Worm (Caenorhabditis elegans) whole organism, late embryonic: ENCODE data around the gene T23D5.8.

Experiments used
- C08G9.2 ChIP-seq: sonication (generic microtip); optimal IDR thresholded peaks from 2 replicates; lab custom pipeline; 2016; ENCODE audit warnings: mild to moderate bottlenecking, missing genetic modification characterization, moderate library complexity, missing compliant biosample characterization
- C38D4.7 ChIP-seq: fragments of 200-800 bp; sonication (Bioruptor generic); optimal IDR thresholded peaks from 2 replicates; lab custom pipeline; 2018; ENCODE audit warnings: mild to moderate bottlenecking, missing genetic modification characterization, moderate library complexity, missing compliant biosample characterization
- F13H6.1 ChIP-seq: sonication (generic microtip); optimal IDR thresholded peaks from 2 replicates; lab custom pipeline; 2016; ENCODE audit warnings: missing genetic modification characterization, missing compliant biosample characterization
- T23F11.4 ChIP-seq: fragments of 200-800 bp; sonication (Bioruptor generic); optimal IDR thresholded peaks from 2 replicates; lab custom pipeline; 2018; ENCODE audit warnings: mild to moderate bottlenecking, missing genetic modification characterization, missing compliant biosample characterization
- Y22D7AL.16 ChIP-seq: sonication (generic microtip); optimal IDR thresholded peaks from 2 replicates; lab custom pipeline; 2016; ENCODE audit warnings: missing genetic modification characterization, missing compliant biosample characterization
- ceh-14 ChIP-seq: sonication (generic microtip); optimal IDR thresholded peaks from 2 replicates; lab custom pipeline; 2016; ENCODE audit warnings: missing genotype, missing genetic modification characterization, missing compliant biosample characterization
- ceh-18 ChIP-seq: sonication (generic microtip); optimal IDR thresholded peaks from 2 replicates; lab custom pipeline; 2016; ENCODE audit warnings: missing genetic modification characterization, missing compliant biosample characterization
- ceh-24 ChIP-seq: sonication (generic microtip); optimal IDR thresholded peaks from 2 replicates; lab custom pipeline; 2016; ENCODE audit warnings: mild to moderate bottlenecking, missing genetic modification characterization, missing compliant biosample characterization
- ceh-30 ChIP-seq: fragments of 150-350 bp; optimal IDR thresholded peaks from 2 replicates; lab custom pipeline; 2014; ENCODE audit warnings: missing biosample characterization, missing genetic modification characterization
- ceh-34 ChIP-seq: sonication (generic microtip); optimal IDR thresholded peaks from 2 replicates; lab custom pipeline; 2016; ENCODE audit warnings: mild to moderate bottlenecking, missing genetic modification characterization, missing compliant biosample characterization
- ceh-48 ChIP-seq: sonication (generic microtip); optimal IDR thresholded peaks from 2 replicates; lab custom pipeline; 2016; ENCODE audit warnings: missing genetic modification characterization, inconsistent platforms, missing compliant biosample characterization
- ceh-6 ChIP-seq: fragments of 200-800 bp; sonication (Bioruptor generic); optimal IDR thresholded peaks from 2 replicates; lab custom pipeline; 2018; ENCODE audit warnings: mild to moderate bottlenecking, missing genetic modification characterization, missing compliant biosample characterization
- ceh-9 ChIP-seq: sonication (generic microtip); optimal IDR thresholded peaks from 2 replicates; lab custom pipeline; 2016; ENCODE audit warnings: mild to moderate bottlenecking, missing genetic modification characterization, inconsistent platforms, missing compliant biosample characterization
- che-1 ChIP-seq: sonication (generic microtip); optimal IDR thresholded peaks from 2 replicates; lab custom pipeline; 2016; ENCODE audit warnings: mild to moderate bottlenecking, missing genetic modification characterization, missing compliant biosample characterization
- dmd-4 ChIP-seq: sonication (generic microtip); optimal IDR thresholded peaks from 2 replicates; lab custom pipeline; 2016; ENCODE audit warnings: borderline replicate concordance, missing genetic modification characterization, missing compliant biosample characterization
- fax-1 ChIP-seq: sonication (generic microtip); optimal IDR thresholded peaks from 2 replicates; lab custom pipeline; 2016; ENCODE audit warnings: missing genotype, missing genetic modification characterization, missing compliant biosample characterization
- gmeb-2 ChIP-seq: sonication (generic microtip); optimal IDR thresholded peaks from 2 replicates; lab custom pipeline; 2016; ENCODE audit warnings: missing genetic modification characterization, inconsistent platforms, missing compliant biosample characterization
- hlh-13 ChIP-seq: fragments of 200-800 bp; sonication (Bioruptor generic); optimal IDR thresholded peaks from 2 replicates; lab custom pipeline; 2018; ENCODE audit warnings: mild to moderate bottlenecking, missing genetic modification characterization, missing compliant biosample characterization
- hlh-15 ChIP-seq: sonication (generic microtip); optimal IDR thresholded peaks from 2 replicates; lab custom pipeline; 2016; ENCODE audit warnings: missing genetic modification characterization, missing compliant biosample characterization
- hlh-6 ChIP-seq: sonication (generic microtip); optimal IDR thresholded peaks from 2 replicates; lab custom pipeline; 2016; ENCODE audit warnings: missing genotype, missing genetic modification characterization, missing compliant biosample characterization
- hlh-8 ChIP-seq: sonication (generic microtip); optimal IDR thresholded peaks from 2 replicates; lab custom pipeline; 2016; ENCODE audit warnings: missing genotype, missing genetic modification characterization, missing compliant biosample characterization
- madf-2 ChIP-seq: sonication (generic microtip); optimal IDR thresholded peaks from 2 replicates; lab custom pipeline; 2017; ENCODE audit warnings: missing genetic modification characterization, missing compliant biosample characterization
- mec-3 ChIP-seq: sonication (generic microtip); optimal IDR thresholded peaks from 2 replicates; lab custom pipeline; 2016; ENCODE audit warnings: borderline replicate concordance, missing genetic modification characterization, missing compliant biosample characterization
- nfya-1 ChIP-seq: sonication (generic microtip); optimal IDR thresholded peaks from 2 replicates; lab custom pipeline; 2017; ENCODE audit warnings: missing genetic modification characterization, mild to moderate bottlenecking, missing compliant biosample characterization, antibody characterized with exemption, moderate library complexity
- nhr-11 ChIP-seq: fragments of 150-350 bp; optimal IDR thresholded peaks from 2 replicates; lab custom pipeline; 2014; ENCODE audit warnings: missing biosample characterization, missing genetic modification characterization
- nhr-232 ChIP-seq: sonication (generic microtip); optimal IDR thresholded peaks from 2 replicates; lab custom pipeline; 2016; ENCODE audit warnings: missing genetic modification characterization, missing compliant biosample characterization
- npax-4 ChIP-seq: sonication (generic microtip); optimal IDR thresholded peaks from 2 replicates; lab custom pipeline; 2016; ENCODE audit warnings: missing genetic modification characterization, missing compliant biosample characterization
- odd-2 ChIP-seq: sonication (generic microtip); optimal IDR thresholded peaks from 2 replicates; lab custom pipeline; 2017; ENCODE audit warnings: antibody characterized with exemption, mild to moderate bottlenecking, missing genetic modification characterization, missing compliant biosample characterization
- pag-3 ChIP-seq: sonication (generic microtip); optimal IDR thresholded peaks from 2 replicates; lab custom pipeline; 2016; ENCODE audit warnings: missing compliant biosample characterization, missing genetic modification characterization, borderline replicate concordance
- pat-9 ChIP-seq: fragments of 200-800 bp; sonication (Bioruptor generic); optimal IDR thresholded peaks from 2 replicates; lab custom pipeline; 2018; ENCODE audit warnings: mild to moderate bottlenecking, missing genetic modification characterization, moderate library complexity, missing compliant biosample characterization
- pha-2 ChIP-seq: sonication (generic microtip); optimal IDR thresholded peaks from 2 replicates; lab custom pipeline; 2017; ENCODE audit warnings: mild to moderate bottlenecking, missing genetic modification characterization, missing compliant biosample characterization
- pha-4 ChIP-seq: fragments of 150-350 bp; optimal IDR thresholded peaks from 2 replicates; lab custom pipeline; 2018; ENCODE audit warnings: missing biosample characterization, missing genetic modification reagents, missing genetic modification characterization
- ref-2 ChIP-seq: sonication (generic microtip); optimal IDR thresholded peaks from 2 replicates; lab custom pipeline; 2016; ENCODE audit warnings: missing genetic modification characterization, missing compliant biosample characterization
- sdc-2 ChIP-seq: sonication (generic microtip); optimal IDR thresholded peaks from 2 replicates; lab custom pipeline; 2016; ENCODE audit warnings: missing genotype, missing genetic modification characterization, missing compliant biosample characterization
- sox-4 ChIP-seq: sonication (generic microtip); optimal IDR thresholded peaks from 2 replicates; lab custom pipeline; 2017; ENCODE audit warnings: mild to moderate bottlenecking, missing genetic modification characterization, inconsistent platforms, missing compliant biosample characterization
- tbx-2 ChIP-seq: sonication (generic microtip); optimal IDR thresholded peaks from 2 replicates; lab custom pipeline; 2016; ENCODE audit warnings: missing genetic modification characterization, missing compliant biosample characterization
- unc-55 ChIP-seq: sonication (generic microtip); optimal IDR thresholded peaks from 2 replicates; lab custom pipeline; 2017; ENCODE audit warnings: missing biosample characterization, missing genetic modification reagents, missing genetic modification characterization
- unc-86 ChIP-seq: sonication (generic microtip); optimal IDR thresholded peaks from 2 replicates; lab custom pipeline; 2016; ENCODE audit warnings: missing genetic modification characterization, missing compliant biosample characterization
- zip-5 ChIP-seq: sonication (generic microtip); optimal IDR thresholded peaks from 2 replicates; lab custom pipeline; 2016; ENCODE audit warnings: missing genetic modification characterization, missing compliant biosample characterization

T23D5.8 gene

ce11 chrV:15716679-15717078 lies 31.6 kb downstream of the T23D5.8 start, which contains the start of gene Y6E2A.4:
Gene Y6E2A.4 (minus strand): TSS chrV:15716779.
- no peak for TF ChIP-seq sox-4 (tag; lab: Kevin White, UChicago)
- TF ChIP-seq ceh-6 (GFP tag; lab: Kevin White, UChicago), result no peak
- TF ChIP-seq ceh-14 (tag; lab: Kevin White, UChicago), result no peak
- TF ChIP-seq ceh-9 (tag; lab: Kevin White, UChicago), result no peak
- no peak for TF ChIP-seq odd-2 (tag; lab: Kevin White, UChicago)
- no peak for TF ChIP-seq C38D4.7 (GFP tag; lab: Kevin White, UChicago)
- TF ChIP-seq ceh-30 (tag; lab: Kevin White, UChicago), result no peak
- TF ChIP-seq che-1, result no peak
- TF ChIP-seq fax-1 (tag; lab: Kevin White, UChicago), result no peak
- TF ChIP-seq pha-4, result no peak
- TF ChIP-seq T23F11.4 (GFP tag; lab: Kevin White, UChicago), result no peak
- TF ChIP-seq, all 69 proteins: peak for 0

DNA sequence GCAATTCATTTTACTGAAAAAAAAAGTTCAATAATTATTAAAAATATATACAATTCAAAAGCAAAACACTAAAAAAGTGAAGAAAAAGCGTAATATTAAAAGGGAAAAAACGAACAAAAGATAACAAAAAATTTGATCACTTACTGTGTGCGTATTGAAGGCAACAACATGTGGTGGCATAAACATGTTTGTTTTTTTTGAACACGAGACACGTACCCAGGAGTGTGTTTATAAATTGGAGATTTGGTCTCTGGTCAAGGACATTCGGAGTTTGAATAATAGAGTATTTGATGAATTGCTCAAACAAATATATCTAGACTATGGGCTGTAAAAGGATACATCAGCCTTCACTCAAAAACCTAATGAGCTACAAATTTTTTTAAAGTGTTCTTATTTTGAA lies 32.6 kb downstream of the T23D5.8 start:
- TF ChIP-seq odd-2 (tag; lab: Kevin White, UChicago) (no peak), fax-1 (tag; lab: Kevin White, UChicago) (no peak), npax-4 (no peak), ceh-48 (tag; lab: Kevin White, UChicago) (no peak), ceh-34 (no peak), nhr-232 (no peak), unc-86 (no peak), pag-3 (tag; lab: Kevin White, UChicago) (no peak), gmeb-2 (no peak), dmd-4 (tag; lab: Kevin White, UChicago) (no peak), ceh-18 (tag; lab: Kevin White, UChicago) (no peak), pat-9 (tag; lab: Kevin White, UChicago) (no peak), hlh-13 (no peak), mec-3 (tag; lab: Kevin White, UChicago) (no peak), unc-55 (no peak)

DNA sequence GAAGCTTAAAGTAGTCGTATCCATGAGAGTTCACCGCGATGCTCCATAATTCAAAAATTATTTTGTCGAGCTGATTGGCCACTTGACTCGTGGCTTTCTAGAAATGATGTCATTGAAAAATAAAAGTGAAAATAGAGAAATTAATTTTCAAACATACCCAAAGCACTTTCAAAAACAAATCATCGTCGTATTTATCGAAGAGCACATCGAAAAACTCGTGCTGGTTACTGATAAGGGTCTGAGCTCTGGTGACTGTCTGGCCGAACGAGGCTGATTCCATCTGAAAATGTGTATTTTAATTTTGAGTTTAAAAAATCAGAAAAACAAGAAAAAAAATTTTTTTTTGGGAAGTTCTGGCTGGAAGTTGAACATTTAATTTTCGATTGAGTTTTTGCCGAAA lies 35.9 kb downstream of the T23D5.8 start:
- TF ChIP-seq sdc-2 (tag; lab: Kevin White, UChicago) (no peak), hlh-6 (tag; lab: Kevin White, UChicago) (no peak), nfya-1 (tag; lab: Kevin White, UChicago) (no peak), Y22D7AL.16 (tag; lab: Kevin White, UChicago) (no peak), nhr-11 (tag; lab: Kevin White, UChicago) (no peak), hlh-13 (no peak), nhr-232 (no peak), ceh-24 (no peak), madf-2 (tag; lab: Kevin White, UChicago) (no peak), ceh-30 (tag; lab: Kevin White, UChicago) (no peak), ref-2 (tag; lab: Kevin White, UChicago) (no peak), C08G9.2 (tag; lab: Kevin White, UChicago) (no peak), dmd-4 (tag; lab: Kevin White, UChicago) (no peak), C38D4.7 (GFP tag; lab: Kevin White, UChicago) (no peak), tbx-2 (tag; lab: Kevin White, UChicago) (no peak), fax-1 (tag; lab: Kevin White, UChicago) (no peak)

- TF ChIP-seq hlh-15, result no peak
- TF ChIP-seq F13H6.1 (tag; lab: Kevin White, UChicago), result no peak
- TF ChIP-seq pha-2, result no peak
- no peak for TF ChIP-seq hlh-8 (tag; lab: Kevin White, UChicago)
- TF ChIP-seq unc-86, result no peak
- no peak for TF ChIP-seq zip-5 (tag; lab: Kevin White, UChicago)
- TF ChIP-seq, all 69 proteins: peak for 0
Measured at ce11 chrV:15711898-15712297, 36.3 kb downstream of the T23D5.8 start, which contains the start of gene str-101. Gene str-101 (minus strand): TSS chrV:15711998.
